Worm (Caenorhabditis elegans) whole organism, young adult: ENCODE measurements around the gene T05G5.4.

Source experiments
- F39B2.1 ChIP-seq: fragments of 200-800 bp; sonication (Bioruptor generic); IDR thresholded peaks from 2 replicates; pipeline ENCODE4 v1.3.6; 2022; ENCODE audit warnings: missing genetic modification reagents, missing genetic modification characterization, missing compliant biosample characterization
- F49E8.2 ChIP-seq: sonication (generic microtip); optimal IDR thresholded peaks from 3 replicates; lab custom pipeline; 2017; ENCODE audit warnings: missing genetic modification characterization, mild to moderate bottlenecking, missing compliant biosample characterization, antibody characterized with exemption, moderate library complexity; ENCODE audit not compliant: insufficient read depth
- F55B11.4 ChIP-seq: sonication (generic microtip); optimal IDR thresholded peaks from 2 replicates; lab custom pipeline; 2016; ENCODE audit warnings: missing compliant biosample characterization, missing genetic modification characterization, borderline replicate concordance; ENCODE audit not compliant: insufficient read depth
- attf-6 ChIP-seq: fragments of 200-800 bp; sonication (Bioruptor generic); IDR thresholded peaks from 2 replicates; pipeline ENCODE4 v1.3.6; 2022; ENCODE audit warnings: missing genetic modification reagents, missing genetic modification characterization, missing compliant biosample characterization
- bed-2 ChIP-seq: fragments of 200-800 bp; sonication (Bioruptor generic); IDR thresholded peaks from 2 replicates; pipeline ENCODE4 v1.3.6; 2022; ENCODE audit warnings: missing genetic modification reagents, missing genetic modification characterization, missing compliant biosample characterization
- dpff-1 ChIP-seq: sonication (generic microtip); optimal IDR thresholded peaks from 2 replicates; lab custom pipeline; 2017; ENCODE audit warnings: mild to moderate bottlenecking, missing genetic modification characterization, missing compliant biosample characterization
- egrh-3 ChIP-seq: fragments of 200-800 bp; sonication (Bioruptor generic); IDR thresholded peaks from 2 replicates; pipeline ENCODE4 v1.3.6; 2022; ENCODE audit warnings: missing genetic modification reagents, missing genetic modification characterization, missing compliant biosample characterization
- hmg-20 ChIP-seq: fragments of 200-800 bp; sonication (Bioruptor generic); IDR thresholded peaks from 2 replicates; pipeline ENCODE4 v1.3.6; 2022; ENCODE audit warnings: missing genetic modification reagents, missing genetic modification characterization, missing compliant biosample characterization
- nfya-1 ChIP-seq: sonication (generic microtip); optimal IDR thresholded peaks from 2 replicates; lab custom pipeline; 2017; ENCODE audit warnings: antibody characterized with exemption, missing compliant biosample characterization, missing genetic modification characterization, borderline replicate concordance; ENCODE audit not compliant: insufficient read depth
- pha-4 ChIP-seq: fragments of 150-350 bp; sonication (generic microtip); optimal IDR thresholded peaks from 2 replicates; lab custom pipeline; 2014; ENCODE audit warnings: missing biosample characterization, missing genetic modification reagents, missing genetic modification characterization
- unc-130 ChIP-seq: sonication (generic microtip); optimal IDR thresholded peaks from 2 replicates; lab custom pipeline; 2016; ENCODE audit warnings: missing genetic modification reagents, missing genetic modification characterization, missing compliant biosample characterization

- TF ChIP-seq attf-6 (GFP tag; lab: Robert Waterston, UW) (no peak), hmg-20 (GFP tag; lab: Robert Waterston, UW) (no peak), nfya-1 (tag; lab: Kevin White, UChicago) (no peak), F55B11.4 (no peak), pha-4 (no peak), unc-130 (GFP tag; lab: Kevin White, UChicago) (no peak), bed-2 (GFP tag; lab: Robert Waterston, UW) (no peak), F49E8.2 (peak; percentile 3), F39B2.1 (GFP tag; lab: Robert Waterston, UW) (no peak), egrh-3 (GFP tag; lab: Robert Waterston, UW) (no peak), dpff-1 (tag; lab: Kevin White, UChicago) (no peak)
These were observed 49.9 kb downstream of the T05G5.4 start, which contains the start of gene ZK632.2 for ce11 chrIII:9798478-9799157.
